Worm (Caenorhabditis elegans): ENCODE measurements around the gene F20H11.1.
A peak's percentile ranks its signal among the peaks of the same experiment; 100 is the strongest.

Gene F20H11.1

ce11 chrIII:6592075-6592474 lies at the start of gene F20H11.1:
TSS of gene F20H11.1 (minus strand) at chrIII:6592175.
- TF ChIP-seq F26F4.8 (GFP tag; conservative IDR thresholded peaks at IDR 0.05) (no peak), mxl-3 (GFP tag; optimal IDR thresholded peaks at IDR 0.05) (no peak), zfp-3 (GFP tag; conservative IDR thresholded peaks at IDR 0.05) (no peak), mdl-1 (tag; optimal IDR thresholded peaks at IDR 0.05) (no peak), zip-11 (GFP tag; IDR thresholded peaks at IDR 0.05) (no peak), lin-39 (tag; optimal IDR thresholded peaks at IDR 0.05) (no peak), hlh-30 (tag; optimal IDR thresholded peaks at IDR 0.05; ENCODE audit: insufficient read depth) (no peak), nhr-41 (GFP tag; IDR thresholded peaks at IDR 0.05) (no peak), ceh-82 (tag; optimal IDR thresholded peaks at IDR 0.05) (no peak), nhr-42 (GFP tag; IDR thresholded peaks at IDR 0.05) (no peak), nhr-25 (tag; optimal IDR thresholded peaks at IDR 0.05; ENCODE audit: borderline replicate concordance, insufficient read depth) (no peak), hlh-11 (tag; optimal IDR thresholded peaks at IDR 0.05) (no peak), gei-8 (GFP tag; optimal IDR thresholded peaks at IDR 0.05) (no peak), fos-1 (tag; optimal IDR thresholded peaks at IDR 0.05) (no peak), Y75B8A.6 (GFP tag; IDR thresholded peaks at IDR 0.05) (no peak), duxl-1 (tag; optimal IDR thresholded peaks at IDR 0.05; ENCODE audit: poor library complexity) (no peak), hif-1 (tag; optimal IDR thresholded peaks at IDR 0.05) (no peak), ctbp-1 (GFP tag; IDR thresholded peaks at IDR 0.05) (no peak), F37D6.2 (tag; optimal IDR thresholded peaks at IDR 0.05) (no peak), nhr-28 (tag; optimal IDR thresholded peaks at IDR 0.05) (no peak)

- TF ChIP-seq nhr-10 (tag; optimal IDR thresholded peaks at IDR 0.05) = no peak
- TF ChIP-seq dve-1 (tag; optimal IDR thresholded peaks at IDR 0.05; ENCODE audit: insufficient read depth) = no peak
- no peak for TF ChIP-seq aly-2 (tag; optimal IDR thresholded peaks at IDR 0.05)
- no peak for TF ChIP-seq php-3 (GFP tag; IDR thresholded peaks at IDR 0.05)
Measured at ce11 chrIII:6639028-6639427, 47.1 kb upstream of the F20H11.1 start.

DNA sequence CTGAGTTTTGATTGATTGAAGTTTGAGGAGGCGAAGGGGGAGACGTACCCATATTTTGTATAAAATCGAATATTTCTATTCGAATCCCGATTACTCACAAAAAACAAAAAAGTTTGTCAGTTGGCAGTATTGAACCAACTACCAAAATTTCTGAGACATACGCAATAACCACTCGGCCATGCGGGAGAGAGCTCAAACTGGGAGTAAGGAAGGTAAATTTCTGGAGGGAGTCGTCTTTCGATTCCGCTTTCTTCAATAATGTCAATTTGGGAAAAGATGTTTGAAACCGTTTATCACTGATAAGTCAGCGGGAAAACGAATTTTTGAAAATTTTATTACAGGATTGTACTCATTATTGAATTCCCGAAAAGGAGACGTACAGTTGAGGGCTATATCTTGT lies 36.8 kb upstream of the F20H11.1 start:
- TF ChIP-seq arid-1 (GFP tag; conservative IDR thresholded peaks at IDR 0.05) = 0 out of 2 replicates have a peak, but pooled peaks have one; percentile 23
- TF ChIP-seq vab-7 (GFP tag; IDR thresholded peaks at IDR 0.05) = peak; percentile 44; the same call in 1 of the 2 replicates
- 0 out of 2 replicates have a peak, but pooled peaks have one; percentile 51 for TF ChIP-seq Y105C5A.15 (GFP tag; IDR thresholded peaks at IDR 0.05)
- TF ChIP-seq lin-38 (GFP tag; IDR thresholded peaks at IDR 0.05) = peak; percentile 70
- 0 out of 2 replicates have a peak, but pooled peaks have one; percentile 59 for TF ChIP-seq dmd-8 (GFP tag; IDR thresholded peaks at IDR 0.05)
- TF ChIP-seq madf-5 (GFP tag; IDR thresholded peaks at IDR 0.05) = 0 out of 4 replicates have a peak, but pooled peaks of 1 of the 2 experiments have one; percentile 53

ce11 chrIII:6627876-6628275 lies 35.9 kb upstream of the F20H11.1 start:
- peak; percentile 82 for TF ChIP-seq lin-38 (GFP tag; IDR thresholded peaks at IDR 0.05)

ce11 chrIII:6626291-6626690 lies 34.3 kb upstream of the F20H11.1 start:
- 0 out of 2 replicates have a peak, but pooled peaks have one; percentile 34 for TF ChIP-seq ceh-44 (GFP tag; IDR thresholded peaks at IDR 0.05)
- TF ChIP-seq lin-38 (GFP tag; IDR thresholded peaks at IDR 0.05) = peak; percentile 61

DNA sequence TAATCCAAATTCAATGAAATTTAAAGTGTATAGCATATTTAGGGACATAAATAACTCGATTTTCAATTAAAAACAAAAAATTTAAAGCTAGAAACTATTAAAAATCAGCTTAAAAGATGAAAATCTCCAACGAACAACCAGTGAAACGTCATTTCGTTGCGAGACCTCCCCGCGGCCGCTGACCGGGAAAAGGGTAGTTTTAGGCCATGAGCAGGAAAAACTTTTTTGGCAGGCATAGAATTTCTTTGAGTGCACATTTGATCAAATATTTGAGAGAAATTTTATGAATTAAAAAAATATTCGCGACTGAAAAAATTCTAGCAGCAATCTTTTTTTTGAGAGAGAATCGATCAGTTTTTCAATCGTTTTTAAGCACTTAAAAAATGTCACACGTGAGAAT lies 33.3 kb upstream of the F20H11.1 start:
- TF ChIP-seq lin-38 (GFP tag; IDR thresholded peaks at IDR 0.05) (peak; percentile 60), lin-13 (GFP tag; optimal IDR thresholded peaks at IDR 0.05) (peak; percentile 21), lin-1 (GFP tag; IDR thresholded peaks at IDR 0.05) (no peak), php-3 (GFP tag; IDR thresholded peaks at IDR 0.05) (no peak), mep-1 (tag; optimal IDR thresholded peaks at IDR 0.05) (peak; percentile 73), gei-8 (GFP tag; optimal IDR thresholded peaks at IDR 0.05) (no peak), fos-1 (tag; optimal IDR thresholded peaks at IDR 0.05) (no peak), R02D3.7 (tag; optimal IDR thresholded peaks at IDR 0.05) (no peak), F44E2.7 (GFP tag; IDR thresholded peaks at IDR 0.05) (no peak), aly-2 (tag; optimal IDR thresholded peaks at IDR 0.05) (no peak), T26A8.4 (GFP tag; IDR thresholded peaks at IDR 0.05) (no peak), hlh-30 (tag; optimal IDR thresholded peaks at IDR 0.05; ENCODE audit: insufficient read depth) (peak; percentile 42), pha-4 (GFP tag; IDR thresholded peaks at IDR 0.05) (no peak), pha-4 (tag; optimal IDR thresholded peaks at IDR 0.05) (peak; percentile 7), attf-4 (tag; optimal IDR thresholded peaks at IDR 0.05) (no peak), zfp-2 (tag; optimal IDR thresholded peaks at IDR 0.05) (no peak), dve-1 (tag; optimal IDR thresholded peaks at IDR 0.05; ENCODE audit: insufficient read depth) (peak; percentile 51), dmd-6 (GFP tag; IDR thresholded peaks at IDR 0.05) (no peak)
